Worm (Caenorhabditis elegans) whole organism, L3 larva: ENCODE results near the gene lido-18.

Source experiments
- ceh-28 ChIP-seq: fragments of 150-350 bp; optimal IDR thresholded peaks from 2 replicates; lab custom pipeline; 2014; ENCODE audit warnings: missing biosample characterization, missing genetic modification reagents, missing genetic modification characterization
- ceh-9 ChIP-seq: sonication (generic microtip); optimal IDR thresholded peaks from 2 replicates; lab custom pipeline; 2018; ENCODE audit warnings: missing biosample characterization, missing genetic modification characterization
- elt-3 ChIP-seq, 3 experiments: fragments of 150-350 bp in 1 of 3; sonication (generic microtip) in 2 of 3; optimal IDR thresholded peaks; 2 replicates in 2 of 3; 4 replicates in 1 of 3; lab custom pipeline; 2014 to 2017; ENCODE audit warnings: missing biosample characterization in 3 of 3, missing genetic modification characterization in 3 of 3
- mdl-1 ChIP-seq: fragments of 150-350 bp; optimal IDR thresholded peaks from 2 replicates; lab custom pipeline; 2014; ENCODE audit warnings: missing biosample characterization, missing genetic modification characterization
- nfya-1 ChIP-seq: sonication (generic microtip); optimal IDR thresholded peaks from 2 replicates; lab custom pipeline; 2017; ENCODE audit warnings: missing genetic modification characterization, mild to moderate bottlenecking, missing compliant biosample characterization, antibody characterized with exemption, moderate library complexity; ENCODE audit not compliant: insufficient read depth
- nhr-12 ChIP-seq: fragments of 150-350 bp; optimal IDR thresholded peaks from 2 replicates; lab custom pipeline; 2014; ENCODE audit warnings: missing biosample characterization, missing genetic modification characterization
- nhr-76 ChIP-seq: fragments of 150-350 bp; sonication (generic microtip); optimal IDR thresholded peaks from 5 replicates; lab custom pipeline; 2014; ENCODE audit warnings: missing biosample characterization, missing genetic modification characterization
- nhr-77 ChIP-seq: fragments of 150-350 bp; optimal IDR thresholded peaks from 2 replicates; lab custom pipeline; 2014; ENCODE audit warnings: missing biosample characterization, missing genetic modification characterization
- snpc-4 ChIP-seq: fragments of 150-350 bp; optimal IDR thresholded peaks from 2 replicates; lab custom pipeline; 2014; ENCODE audit warnings: missing biosample characterization, missing genetic modification characterization
- unc-62 ChIP-seq: fragments of 150-350 bp; sonication (generic microtip); optimal IDR thresholded peaks from 4 replicates; lab custom pipeline; 2014; ENCODE audit warnings: missing biosample characterization, missing genetic modification reagents, missing genetic modification characterization

DNA sequence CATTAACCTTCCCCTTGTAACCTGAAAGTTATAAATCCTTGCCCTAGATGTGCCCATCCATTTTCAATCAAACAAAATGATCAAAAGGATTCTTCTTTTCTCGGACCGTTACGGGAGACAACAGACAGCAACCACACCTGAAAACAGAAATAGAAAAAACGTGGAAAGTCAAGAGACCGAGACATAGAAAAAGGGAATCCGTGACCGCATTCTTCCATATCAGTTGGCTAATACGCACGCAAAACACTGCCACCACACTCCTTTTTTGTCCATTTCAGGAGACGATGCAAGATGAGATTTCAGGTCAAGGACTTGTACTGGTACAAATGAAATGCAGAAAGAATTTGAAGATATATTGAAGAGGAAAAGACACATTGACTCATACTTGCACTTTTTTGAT, 43.8 kb upstream of the lido-18 start:
- TF ChIP-seq mdl-1 (tag; lab: Kevin White, UChicago), result no peak
- TF ChIP-seq nhr-77, result no peak
- no peak for TF ChIP-seq ceh-9 (tag; lab: Kevin White, UChicago)
- TF ChIP-seq nhr-12 (tag; lab: Kevin White, UChicago), result no peak
- TF ChIP-seq elt-3 (tag; optimal IDR thresholded peaks at IDR 0.05; lab: Kevin White, UChicago), result no peak
- no peak for TF ChIP-seq ceh-28 (tag; lab: Kevin White, UChicago)
- TF ChIP-seq snpc-4 (tag; lab: Kevin White, UChicago), result no peak
- no peak for TF ChIP-seq unc-62 (GFP tag; lab: Kevin White, UChicago)
- no peak for TF ChIP-seq nhr-76 (tag; lab: Kevin White, UChicago)
- TF ChIP-seq nfya-1 (tag; lab: Kevin White, UChicago), result no peak
